Fruit fly (Drosophila melanogaster) S2 (cell line): ENCODE data around the gene RpL36A.

ENCODE experiments used
- CG8478 ChIP-seq: fragments of >200 bp; optimal IDR thresholded peaks from 2 replicates; lab custom pipeline; 2018
- CTCF ChIP-seq, 2 experiments: fragments of >200 bp; optimal IDR thresholded peaks; 2 replicates each; lab custom pipeline; 2018

DNA sequence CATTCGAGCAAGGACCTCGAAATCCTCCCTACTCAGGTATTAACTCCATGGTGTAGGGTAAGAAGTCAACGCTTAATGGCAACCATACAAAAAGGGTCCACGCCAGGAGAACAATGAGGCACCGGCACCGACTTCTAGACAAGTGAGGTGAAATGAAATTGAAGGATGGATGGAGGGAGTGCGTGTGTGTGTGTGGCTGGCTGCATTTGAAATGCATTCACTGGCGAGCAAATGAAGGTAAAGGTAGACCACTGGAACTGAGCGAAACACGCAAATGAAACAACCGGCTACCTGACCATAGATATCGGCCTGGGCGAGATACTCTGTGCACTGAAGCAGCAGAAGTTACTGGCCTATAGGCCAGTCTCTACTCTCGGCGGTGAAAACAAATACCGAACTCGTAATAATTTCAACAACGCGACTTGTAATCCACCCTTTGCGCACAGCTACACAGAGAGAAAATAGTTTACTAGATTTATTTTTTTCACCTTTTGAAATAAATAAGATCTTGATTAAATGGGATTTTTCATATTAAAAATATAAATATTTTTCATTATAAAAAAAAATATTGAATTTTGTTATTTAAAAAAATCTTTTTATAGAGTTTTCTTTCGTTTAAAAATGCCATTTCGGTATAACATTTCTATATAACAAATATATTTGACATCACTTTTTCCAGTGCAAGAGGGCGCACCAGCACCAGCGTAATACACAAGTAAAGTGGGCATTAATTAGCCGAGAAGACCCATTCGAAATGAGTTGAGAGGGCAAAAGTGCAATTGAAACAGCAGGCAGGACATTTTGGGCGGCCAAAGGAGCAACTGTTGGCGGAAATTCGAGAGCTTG, 39.2 kb upstream of the RpL36A start:
- TF ChIP-seq CG8478 (lab: Kevin White, UChicago) (no peak), CTCF (optimal IDR thresholded peaks at IDR 0.05; lab: Kevin White, UChicago) (no peak)
